Worm (Caenorhabditis elegans): ENCODE data around the gene Y39A1C.1.

- TF ChIP-seq rnt-1 (tag; optimal IDR thresholded peaks at IDR 0.05) (no peak), ceh-9 (tag; optimal IDR thresholded peaks at IDR 0.05) (no peak), sox-2 (GFP tag; IDR thresholded peaks at IDR 0.05) (no peak), fkh-10 (GFP tag; optimal IDR thresholded peaks at IDR 0.05) (no peak), ama-1 (optimal IDR thresholded peaks at IDR 0.05) (no peak)
Observed at ce11 chrIII:10807236-10807635, 48.0 kb upstream of the Y39A1C.1 start.

Data from whole organism, late embryonic.